Worm (Caenorhabditis elegans) whole organism, dauer: ENCODE results near the gene cul-1.

ENCODE experiments used
- unc-62 ChIP-seq: sonication (generic microtip); optimal IDR thresholded peaks from 2 replicates; lab custom pipeline; 2017; ENCODE audit warnings: missing biosample characterization, missing genetic modification reagents, missing genetic modification characterization

cul-1 gene

ce11 chrIII:10521219-10521618, 50.2 kb downstream of the cul-1 start:
- TF ChIP-seq unc-62 (GFP tag; lab: Kevin White, UChicago) = no peak

DNA sequence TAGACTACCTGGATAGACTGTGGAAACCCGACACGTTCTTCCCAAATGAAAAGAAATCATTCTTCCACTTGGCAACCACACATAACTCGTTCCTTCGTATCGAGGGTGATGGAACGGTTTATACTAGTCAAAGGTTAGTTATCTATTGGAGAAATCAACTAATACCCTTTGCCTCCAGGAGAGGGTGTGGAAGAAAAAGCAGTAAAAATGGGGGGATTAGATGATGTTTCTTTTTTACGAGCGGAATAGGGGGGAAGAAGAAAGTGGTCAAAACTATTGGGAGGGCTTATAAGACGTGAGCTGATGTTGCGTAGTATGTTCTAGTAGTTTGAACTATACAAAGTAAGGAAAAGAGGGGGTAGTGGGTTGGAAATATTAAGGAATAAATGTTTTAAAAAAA, 52.0 kb downstream of the cul-1 start:
- TF ChIP-seq unc-62 (GFP tag; lab: Kevin White, UChicago) = no peak
